Worm (Caenorhabditis elegans) whole organism, L1 larva: Measurements from ENCODE around the gene rpl-36.

Experiments
- aha-1 ChIP-seq: fragments of 150-350 bp; optimal IDR thresholded peaks from 2 replicates; lab custom pipeline; 2014; ENCODE audit warnings: missing biosample characterization, missing genetic modification characterization
- grh-1 ChIP-seq: fragments of 200-800 bp; sonication (Bioruptor generic); IDR thresholded peaks from 2 replicates; pipeline ENCODE4 v1.3.6; 2022; ENCODE audit warnings: missing genetic modification reagents, missing genetic modification characterization, missing compliant biosample characterization
- lin-15B ChIP-seq: fragments of 150-350 bp; sonication (generic microtip); optimal IDR thresholded peaks from 3 replicates; lab custom pipeline; 2014; ENCODE audit warnings: missing biosample characterization, missing genetic modification characterization
- lin-35 ChIP-seq, 2 experiments: fragments of 150-350 bp; optimal IDR thresholded peaks; 2 replicates each; lab custom pipeline; 2014; ENCODE audit warnings: missing biosample characterization in 2 of 2, missing genetic modification characterization in 2 of 2, missing genetic modification reagents in 2 of 2
- pax-3 ChIP-seq: fragments of 200-800 bp; sonication (Bioruptor generic); optimal IDR thresholded peaks from 2 replicates; lab custom pipeline; 2018; ENCODE audit warnings: mild to moderate bottlenecking, missing genetic modification characterization, moderate library complexity, missing compliant biosample characterization
- snpc-4 ChIP-seq: fragments of 150-350 bp; optimal IDR thresholded peaks from 2 replicates; lab custom pipeline; 2014; ENCODE audit warnings: missing biosample characterization, missing genetic modification characterization
- sptf-1 ChIP-seq: fragments of 150-350 bp; optimal IDR thresholded peaks from 2 replicates; lab custom pipeline; 2014; ENCODE audit warnings: missing biosample characterization, missing genetic modification characterization
- unc-62 ChIP-seq: fragments of 150-350 bp; optimal IDR thresholded peaks from 2 replicates; lab custom pipeline; 2014; ENCODE audit warnings: missing biosample characterization, missing genetic modification reagents, missing genetic modification characterization
- unc-86 ChIP-seq: sonication (generic microtip); optimal IDR thresholded peaks from 2 replicates; lab custom pipeline; 2016; ENCODE audit warnings: missing genetic modification characterization, missing compliant biosample characterization
- ztf-11 ChIP-seq, 2 experiments: sonication (generic microtip); optimal IDR thresholded peaks; 2 replicates each; lab custom pipeline; 2016 to 2017; ENCODE audit warnings: missing genetic modification characterization in 2 of 2, missing biosample characterization in 1 of 2, missing compliant biosample characterization in 1 of 2

DNA sequence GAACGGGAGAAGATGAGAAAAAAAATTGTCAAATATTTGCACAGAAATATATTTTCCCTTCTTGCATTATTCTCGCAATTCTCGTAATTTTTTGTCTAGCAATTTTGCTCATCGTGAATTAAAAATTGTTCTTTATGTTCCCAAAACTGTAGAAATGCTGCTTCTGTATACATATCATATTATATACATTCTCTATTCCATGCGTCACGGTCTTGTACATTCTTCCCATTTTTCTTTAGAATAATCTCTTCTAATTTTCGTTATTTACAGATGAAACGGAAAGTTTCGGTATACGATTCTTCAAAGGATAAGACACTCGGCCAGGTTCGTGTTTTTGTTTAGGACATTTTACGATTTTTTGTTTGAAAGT lies 12.5 kb upstream of the rpl-36 start, which contains the start of gene acs-4:
- no peak for TF ChIP-seq snpc-4 (tag; lab: Kevin White, UChicago)
- TF ChIP-seq lin-35 (GFP tag; optimal IDR thresholded peaks at IDR 0.05; lab: Kevin White, UChicago) = no peak
- TF ChIP-seq ztf-11 (tag; optimal IDR thresholded peaks at IDR 0.05; lab: Kevin White, UChicago) = no peak
- TF ChIP-seq unc-86 (tag; lab: Kevin White, UChicago) = no peak
- no peak for TF ChIP-seq unc-62
- no peak for TF ChIP-seq grh-1 (GFP tag; lab: Robert Waterston, UW)
- no peak for TF ChIP-seq sptf-1 (tag; lab: Kevin White, UChicago)
- TF ChIP-seq pax-3 (tag; lab: Kevin White, UChicago) = no peak
- TF ChIP-seq aha-1 (tag; lab: Kevin White, UChicago) = no peak
- TF ChIP-seq lin-15B (tag; lab: Kevin White, UChicago) = no peak
